Fruit fly (Drosophila melanogaster): ENCODE data around the gene Teh2.

The Teh2 gene

dm6 chr3L:4187930-4188523 lies at the start of gene Teh2, which contains the start of gene tipE:
Gene Teh2, minus strand, starts transcription at chr3L:4188023.
Gene tipE, plus strand, starts transcription at chr3L:4188499.
- TF ChIP-seq usp (GFP tag; optimal IDR thresholded peaks at IDR 0.05), result no peak
- TF ChIP-seq psq (optimal IDR thresholded peaks at IDR 0.05), result no peak
- TF ChIP-seq pan (optimal IDR thresholded peaks at IDR 0.05), result no peak

- TF ChIP-seq pan (optimal IDR thresholded peaks at IDR 0.05), result no peak
- no peak for TF ChIP-seq Dll (optimal IDR thresholded peaks at IDR 0.05)
- TF ChIP-seq psq (optimal IDR thresholded peaks at IDR 0.05), result no peak
- TF ChIP-seq CG8478 (optimal IDR thresholded peaks at IDR 0.05), result no peak
- TF ChIP-seq usp (GFP tag; optimal IDR thresholded peaks at IDR 0.05), result no peak
- no peak for TF ChIP-seq EcR (GFP tag; optimal IDR thresholded peaks at IDR 0.05)
Measured at dm6 chr3L:4236097-4236572, 48.3 kb upstream of the Teh2 start, which contains the start of gene ImpL2. Gene ImpL2, minus strand, starts transcription at chr3L:4236147.

dm6 chr3L:4233603-4234277 lies 45.9 kb upstream of the Teh2 start:
- no peak for TF ChIP-seq psq (optimal IDR thresholded peaks at IDR 0.05)
- TF ChIP-seq Dll (optimal IDR thresholded peaks at IDR 0.05), result no peak
- no peak for TF ChIP-seq usp (GFP tag; optimal IDR thresholded peaks at IDR 0.05)
- no peak for TF ChIP-seq CG8478 (optimal IDR thresholded peaks at IDR 0.05)
- TF ChIP-seq EcR (GFP tag; optimal IDR thresholded peaks at IDR 0.05), result no peak
- TF ChIP-seq pan (optimal IDR thresholded peaks at IDR 0.05), result no peak

dm6 chr3L:4232724-4233367 lies 45.0 kb upstream of the Teh2 start:
- TF ChIP-seq CG8478 (optimal IDR thresholded peaks at IDR 0.05) (no peak), pan (optimal IDR thresholded peaks at IDR 0.05) (no peak), EcR (GFP tag; optimal IDR thresholded peaks at IDR 0.05) (no peak), psq (optimal IDR thresholded peaks at IDR 0.05) (no peak), usp (GFP tag; optimal IDR thresholded peaks at IDR 0.05) (no peak), Dll (optimal IDR thresholded peaks at IDR 0.05) (no peak)

dm6 chr3L:4232227-4232626 lies 44.4 kb upstream of the Teh2 start:
- TF ChIP-seq usp (GFP tag; optimal IDR thresholded peaks at IDR 0.05) (no peak), Dll (optimal IDR thresholded peaks at IDR 0.05) (no peak), EcR (GFP tag; optimal IDR thresholded peaks at IDR 0.05) (no peak), pan (optimal IDR thresholded peaks at IDR 0.05) (no peak), psq (optimal IDR thresholded peaks at IDR 0.05) (no peak), CG8478 (optimal IDR thresholded peaks at IDR 0.05) (no peak)

- TF ChIP-seq psq (optimal IDR thresholded peaks at IDR 0.05) (no peak), CG8478 (optimal IDR thresholded peaks at IDR 0.05) (no peak), usp (GFP tag; optimal IDR thresholded peaks at IDR 0.05) (no peak), Dll (optimal IDR thresholded peaks at IDR 0.05) (no peak), EcR (GFP tag; optimal IDR thresholded peaks at IDR 0.05) (no peak), pan (optimal IDR thresholded peaks at IDR 0.05) (no peak)
Measured at dm6 chr3L:4231401-4232014, 43.7 kb upstream of the Teh2 start.

dm6 chr3L:4230357-4230901 lies 42.6 kb upstream of the Teh2 start:
- TF ChIP-seq psq (optimal IDR thresholded peaks at IDR 0.05) (no peak), usp (GFP tag; optimal IDR thresholded peaks at IDR 0.05) (no peak), Dll (optimal IDR thresholded peaks at IDR 0.05) (no peak)

- TF ChIP-seq pan (optimal IDR thresholded peaks at IDR 0.05), result no peak
- no peak for TF ChIP-seq CG8478 (optimal IDR thresholded peaks at IDR 0.05)
Measured at dm6 chr3L:4229365-4229967, 41.6 kb upstream of the Teh2 start.

- TF ChIP-seq CG8478 (optimal IDR thresholded peaks at IDR 0.05) (no peak), Dll (optimal IDR thresholded peaks at IDR 0.05) (peak; percentile 5)
Measured at dm6 chr3L:4228187-4228836, 40.5 kb upstream of the Teh2 start.

dm6 chr3L:4227164-4227563 lies 39.3 kb upstream of the Teh2 start, which contains the start of gene CG46460:
Gene CG46460, minus strand, starts transcription at chr3L:4227302.
- TF ChIP-seq CG8478 (optimal IDR thresholded peaks at IDR 0.05) (peak; percentile 15), Dll (optimal IDR thresholded peaks at IDR 0.05) (peak; percentile 70), psq (optimal IDR thresholded peaks at IDR 0.05) (no peak)

- TF ChIP-seq pan (optimal IDR thresholded peaks at IDR 0.05), result no peak
- TF ChIP-seq CG8478 (optimal IDR thresholded peaks at IDR 0.05), result no peak
- no peak for TF ChIP-seq Dll (optimal IDR thresholded peaks at IDR 0.05)
- TF ChIP-seq psq (optimal IDR thresholded peaks at IDR 0.05), result no peak
- TF ChIP-seq usp (GFP tag; optimal IDR thresholded peaks at IDR 0.05), result no peak
- no peak for TF ChIP-seq EcR (GFP tag; optimal IDR thresholded peaks at IDR 0.05)
Measured at dm6 chr3L:4225647-4226470, 38.0 kb upstream of the Teh2 start.
